Fruit fly (Drosophila melanogaster) whole organism, pupa: ENCODE measurements around the gene CG7368.
A peak's percentile ranks its signal among the peaks of the same experiment; 100 is the strongest.

ENCODE experiments used
- CG10348 ChIP-seq: fragments of 200-800 bp; sonication (Bioruptor generic); IDR thresholded peaks from 2 replicates; pipeline ENCODE4 v1.3.6; 2022; ENCODE audit warnings: missing biosample characterization, missing genetic modification characterization
- CG12605 ChIP-seq: fragments of 200-800 bp; sonication (Bioruptor generic); IDR thresholded peaks from 2 replicates; pipeline ENCODE4 v1.3.6; 2022; ENCODE audit warnings: missing biosample characterization, missing genetic modification characterization
- CG13204 ChIP-seq: fragments of 200-800 bp; sonication (Bioruptor generic); optimal IDR thresholded peaks from 2 replicates; lab custom pipeline; 2018; ENCODE audit warnings: missing biosample characterization, mild to moderate bottlenecking, missing genetic modification characterization, moderate library complexity
- CG14655 ChIP-seq: fragments of 200-800 bp; sonication (Bioruptor generic); optimal IDR thresholded peaks from 3 replicates; lab custom pipeline; 2017; ENCODE audit warnings: mild to moderate bottlenecking, missing biosample characterization, missing genetic modification reagents, missing genetic modification characterization
- CG15710 ChIP-seq: fragments of 200-800 bp; sonication (Bioruptor generic); optimal IDR thresholded peaks from 2 replicates; lab custom pipeline; 2018; ENCODE audit warnings: missing biosample characterization, mild to moderate bottlenecking, missing genetic modification characterization, moderate library complexity
- CG17806 ChIP-seq: fragments of 200-800 bp; sonication (Bioruptor generic); optimal IDR thresholded peaks from 2 replicates; lab custom pipeline; 2018; ENCODE audit warnings: missing biosample characterization, mild to moderate bottlenecking, missing genetic modification characterization, moderate library complexity
- CG32121 ChIP-seq: fragments of 200-800 bp; sonication (Bioruptor generic); IDR thresholded peaks from 2 replicates; pipeline ENCODE4 v1.3.6; 2022; ENCODE audit warnings: missing biosample characterization, missing genetic modification characterization
- CG34367 ChIP-seq: fragments of 200-800 bp; sonication (Bioruptor generic); optimal IDR thresholded peaks from 2 replicates; lab custom pipeline; 2018; ENCODE audit warnings: missing biosample characterization, mild to moderate bottlenecking, missing genetic modification characterization
- CG4496 ChIP-seq: fragments of 200-800 bp; sonication (Bioruptor generic); IDR thresholded peaks from 3 replicates; pipeline ENCODE4 v1.3.6; 2022; ENCODE audit warnings: missing biosample characterization, missing genetic modification characterization
- CG8159 ChIP-seq: fragments of 200-800 bp; sonication (Bioruptor generic); optimal IDR thresholded peaks from 3 replicates; lab custom pipeline; 2018; ENCODE audit warnings: missing biosample characterization, mild to moderate bottlenecking, missing genetic modification characterization, moderate library complexity
- CG8301 ChIP-seq: fragments of 200-800 bp; sonication (Bioruptor generic); optimal IDR thresholded peaks from 2 replicates; lab custom pipeline; 2018; ENCODE audit warnings: missing biosample characterization, mild to moderate bottlenecking, missing genetic modification characterization
- CG9948 ChIP-seq: fragments of 200-800 bp; sonication (Bioruptor generic); optimal IDR thresholded peaks from 2 replicates; lab custom pipeline; 2018; ENCODE audit warnings: missing biosample characterization, mild to moderate bottlenecking, missing genetic modification characterization, moderate library complexity
- D1 ChIP-seq: fragments of 200-800 bp; sonication (Bioruptor generic); optimal IDR thresholded peaks from 2 replicates; lab custom pipeline; 2018; ENCODE audit warnings: missing biosample characterization, mild to moderate bottlenecking, missing genetic modification characterization, moderate library complexity
- EcR ChIP-seq: fragments of 200-800 bp; sonication (Bioruptor generic); optimal IDR thresholded peaks from 3 replicates; lab custom pipeline; 2019; ENCODE audit warnings: missing biosample characterization, missing genetic modification characterization, mild to moderate bottlenecking, moderate library complexity, missing genetic modification reagents
- Ets98B ChIP-seq: fragments of 200-800 bp; sonication (Bioruptor generic); IDR thresholded peaks from 2 replicates; pipeline ENCODE4 v1.3.6; 2022; ENCODE audit warnings: missing biosample characterization, missing genetic modification characterization
- Pif1A ChIP-seq: fragments of 200-800 bp; sonication (Bioruptor generic); optimal IDR thresholded peaks from 3 replicates; lab custom pipeline; 2016; ENCODE audit warnings: missing biosample characterization, missing genetic modification characterization
- Pif1B ChIP-seq: fragments of 200-800 bp; sonication (Bioruptor generic); optimal IDR thresholded peaks from 3 replicates; lab custom pipeline; 2016; ENCODE audit warnings: missing biosample characterization, missing genetic modification characterization
- Snoo ChIP-seq: fragments of 200-800 bp; sonication (Bioruptor generic); optimal IDR thresholded peaks from 3 replicates; lab custom pipeline; 2017; ENCODE audit warnings: missing biosample characterization, mild to moderate bottlenecking, missing genetic modification characterization, inconsistent platforms
- fd96Ca ChIP-seq: fragments of 200-800 bp; sonication (Bioruptor generic); IDR thresholded peaks from 3 replicates; pipeline ENCODE4 v1.3.6; 2022; ENCODE audit warnings: missing biosample characterization, missing genetic modification characterization
- gl ChIP-seq: fragments of 200-800 bp; sonication (Bioruptor generic); optimal IDR thresholded peaks from 2 replicates; lab custom pipeline; 2018; ENCODE audit warnings: missing biosample characterization, mild to moderate bottlenecking, missing genetic modification characterization
- rn ChIP-seq: fragments of 200-800 bp; sonication (Bioruptor generic); IDR thresholded peaks from 2 replicates; pipeline ENCODE4 v1.3.6; 2022; ENCODE audit warnings: missing biosample characterization, missing genetic modification characterization

The CG7368 gene

DNA sequence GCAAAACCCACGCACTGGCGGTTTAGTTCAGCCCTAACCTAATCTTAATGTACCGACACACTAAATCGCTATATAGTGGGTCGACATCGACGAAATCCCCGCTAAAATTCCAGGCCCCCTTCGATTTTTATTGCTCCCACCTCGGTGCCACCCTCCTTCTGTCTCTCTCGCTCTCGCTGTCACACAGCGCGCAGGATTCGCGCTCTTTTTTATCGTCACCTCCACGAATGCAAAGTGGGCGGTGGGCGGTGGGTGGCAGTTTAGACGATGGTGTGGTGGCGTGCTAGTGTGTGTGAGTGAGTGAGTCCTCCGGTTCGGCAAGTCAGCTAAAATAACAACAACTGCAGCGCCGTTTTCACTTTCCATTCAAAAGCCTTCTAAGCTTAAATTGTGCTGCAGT lies 5.0 kb downstream of the CG7368 start:
- TF ChIP-seq CG32121, result no peak
- TF ChIP-seq CG14655, result no peak
- no peak for TF ChIP-seq CG17806 (tag; lab: Kevin White, UChicago)
- no peak for TF ChIP-seq gl (tag; lab: Kevin White, UChicago)
- TF ChIP-seq Pif1B (GFP tag; lab: Kevin White, UChicago), result no peak
- no peak for TF ChIP-seq fd96Ca (GFP tag; lab: Robert Waterston, UW)
- TF ChIP-seq CG12605 (GFP tag; lab: Robert Waterston, UW), result no peak
- TF ChIP-seq Ets98B (GFP tag; lab: Robert Waterston, UW), result no peak
- no peak for TF ChIP-seq CG9948 (tag; lab: Kevin White, UChicago)
- TF ChIP-seq CG10348 (GFP tag; lab: Robert Waterston, UW), result no peak
- no peak for TF ChIP-seq CG34367
- no peak for TF ChIP-seq D1 (tag; lab: Kevin White, UChicago)
- TF ChIP-seq CG15710, result no peak
- TF ChIP-seq CG4496 (GFP tag; lab: Robert Waterston, UW), result no peak
- no peak for TF ChIP-seq EcR (GFP tag; lab: Kevin White, UChicago)
- no peak for TF ChIP-seq rn
- TF ChIP-seq CG8159 (tag; lab: Kevin White, UChicago), result no peak
- TF ChIP-seq CG8301 (tag; lab: Kevin White, UChicago), result no peak

- no peak for TF ChIP-seq CG14655
- no peak for TF ChIP-seq CG17806 (tag; lab: Kevin White, UChicago)
- no peak for TF ChIP-seq rn
- no peak for TF ChIP-seq Pif1B (GFP tag; lab: Kevin White, UChicago)
- no peak for TF ChIP-seq Snoo (tag; lab: Kevin White, UChicago)
- TF ChIP-seq Ets98B (GFP tag; lab: Robert Waterston, UW), result no peak
- TF ChIP-seq Pif1A, result no peak
- no peak for TF ChIP-seq CG15710
- no peak for TF ChIP-seq CG9948 (tag; lab: Kevin White, UChicago)
- TF ChIP-seq CG8159 (tag; lab: Kevin White, UChicago), result no peak
- TF ChIP-seq, all 21 proteins: peak for 0
Measured at dm6 chr3L:11604227-11604626, 7.2 kb downstream of the CG7368 start.

- no peak for TF ChIP-seq CG10348 (GFP tag; lab: Robert Waterston, UW)
- no peak for TF ChIP-seq Snoo (tag; lab: Kevin White, UChicago)
- TF ChIP-seq CG15710, result peak; percentile 9
- TF ChIP-seq D1 (tag; lab: Kevin White, UChicago), result peak; percentile 18
- no peak for TF ChIP-seq CG13204
- TF ChIP-seq, all 21 proteins: peak for 2
Measured at dm6 chr3L:11609153-11609809, 12.3 kb downstream of the CG7368 start, which contains the start of gene Duba. Gene Duba (minus strand): TSS chr3L:11609465.

- TF ChIP-seq rn (no peak), CG4496 (GFP tag; lab: Robert Waterston, UW) (no peak), CG15710 (no peak), D1 (tag; lab: Kevin White, UChicago) (no peak), gl (tag; lab: Kevin White, UChicago) (no peak), CG10348 (GFP tag; lab: Robert Waterston, UW) (no peak), CG14655 (no peak), Snoo (tag; lab: Kevin White, UChicago) (no peak), CG9948 (tag; lab: Kevin White, UChicago) (no peak)
- TF ChIP-seq, all 21 proteins: peak for 0
Measured at dm6 chr3L:11609835-11610234, 12.8 kb downstream of the CG7368 start, which contains the start of gene CG42832. Gene CG42832 (plus strand): TSS chr3L:11610135.

DNA sequence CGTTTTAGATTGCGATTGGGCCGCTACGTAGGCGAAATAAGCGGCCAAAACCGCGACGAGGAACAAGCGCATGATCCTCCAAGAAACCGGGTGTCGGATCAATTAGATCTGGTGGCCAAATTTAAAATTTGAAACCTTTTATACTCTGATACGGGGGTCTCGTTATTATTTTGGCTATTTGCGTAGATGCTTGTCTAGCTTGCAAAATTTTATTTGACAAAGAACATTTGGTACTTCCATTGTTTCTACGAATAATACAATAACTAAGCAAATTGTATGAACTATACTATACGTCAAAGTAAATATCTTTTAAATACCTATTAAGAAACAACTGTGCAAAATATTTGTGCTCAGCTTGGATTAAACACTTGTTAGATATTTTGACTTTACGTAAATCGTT lies 23.0 kb downstream of the CG7368 start, which contains the start of gene Muc68Ca:
Gene Muc68Ca, minus strand, starts transcription at position 101 of the 400 bp plus-strand sequence.
- TF ChIP-seq D1 (tag; lab: Kevin White, UChicago) (no peak), rn (no peak), CG12605 (GFP tag; lab: Robert Waterston, UW) (no peak), CG10348 (GFP tag; lab: Robert Waterston, UW) (no peak), CG13204 (no peak), Pif1B (GFP tag; lab: Kevin White, UChicago) (no peak), CG32121 (no peak), CG17806 (tag; lab: Kevin White, UChicago) (no peak), gl (tag; lab: Kevin White, UChicago) (no peak), CG8301 (tag; lab: Kevin White, UChicago) (no peak), CG9948 (tag; lab: Kevin White, UChicago) (no peak)

dm6 chr3L:11622750-11623149 lies 25.7 kb downstream of the CG7368 start:
- no peak for TF ChIP-seq gl (tag; lab: Kevin White, UChicago)
- no peak for TF ChIP-seq fd96Ca (GFP tag; lab: Robert Waterston, UW)
- TF ChIP-seq CG15710, result no peak
- no peak for TF ChIP-seq CG9948 (tag; lab: Kevin White, UChicago)
- TF ChIP-seq CG8159 (tag; lab: Kevin White, UChicago), result no peak
- no peak for TF ChIP-seq D1 (tag; lab: Kevin White, UChicago)
- TF ChIP-seq CG13204, result no peak
- no peak for TF ChIP-seq Pif1B (GFP tag; lab: Kevin White, UChicago)
- no peak for TF ChIP-seq CG34367
- TF ChIP-seq CG4496 (GFP tag; lab: Robert Waterston, UW), result no peak
- no peak for TF ChIP-seq rn
- TF ChIP-seq CG8301 (tag; lab: Kevin White, UChicago), result no peak
- TF ChIP-seq CG12605 (GFP tag; lab: Robert Waterston, UW), result no peak
- no peak for TF ChIP-seq Pif1A
